Worm (Caenorhabditis elegans): ENCODE results near the gene srsx-24.

ce11 chrV:7424336-7424735 is 45.1 kb upstream of the srsx-24 start, which contains the start of gene F18E3.10:
- TF ChIP-seq aha-1 (tag) (no peak), mep-1 (tag; optimal IDR thresholded peaks at IDR 0.05) (no peak), tra-1 (GFP tag; IDR thresholded peaks at IDR 0.05) (no peak), lin-13 (GFP tag; optimal IDR thresholded peaks at IDR 0.05) (no peak), nhr-6 (tag; optimal IDR thresholded peaks at IDR 0.05) (no peak), nhr-10 (tag; optimal IDR thresholded peaks at IDR 0.05) (no peak), ZK546.5 (tag; optimal IDR thresholded peaks at IDR 0.05) (no peak), daf-12 (tag; optimal IDR thresholded peaks at IDR 0.05) (no peak), dmd-9 (GFP tag; IDR thresholded peaks at IDR 0.05) (no peak), F26F4.8 (GFP tag; conservative IDR thresholded peaks at IDR 0.05) (no peak), fos-1 (tag; optimal IDR thresholded peaks at IDR 0.05) (no peak), aly-2 (tag; optimal IDR thresholded peaks at IDR 0.05) (no peak)

All from whole organism, L4 larva.